Worm (Caenorhabditis elegans) whole organism, late embryonic: ENCODE results near the gene spds-1.

Experiments used
- ceh-30 ChIP-seq: fragments of 150-350 bp; optimal IDR thresholded peaks from 2 replicates; lab custom pipeline; 2014; ENCODE audit warnings: missing biosample characterization, missing genetic modification characterization
- lim-6 ChIP-seq: sonication (generic microtip); optimal IDR thresholded peaks from 2 replicates; lab custom pipeline; 2016; ENCODE audit warnings: missing genetic modification characterization, missing compliant biosample characterization
- madf-2 ChIP-seq: sonication (generic microtip); optimal IDR thresholded peaks from 2 replicates; lab custom pipeline; 2017; ENCODE audit warnings: missing genetic modification characterization, missing compliant biosample characterization
- nfya-1 ChIP-seq: sonication (generic microtip); optimal IDR thresholded peaks from 2 replicates; lab custom pipeline; 2017; ENCODE audit warnings: missing genetic modification characterization, mild to moderate bottlenecking, missing compliant biosample characterization, antibody characterized with exemption, moderate library complexity
- pqm-1 ChIP-seq: sonication (generic microtip); optimal IDR thresholded peaks from 2 replicates; lab custom pipeline; 2016; ENCODE audit warnings: missing genetic modification characterization, missing compliant biosample characterization
- rnt-1 ChIP-seq: sonication (generic microtip); optimal IDR thresholded peaks from 2 replicates; lab custom pipeline; 2016; ENCODE audit warnings: missing genetic modification characterization, missing compliant biosample characterization

ce11 chrII:12789497-12789896 is 17.2 kb upstream of the spds-1 start:
- TF ChIP-seq madf-2 (tag; lab: Kevin White, UChicago) (no peak), nfya-1 (tag; lab: Kevin White, UChicago) (no peak), pqm-1 (no peak), ceh-30 (no peak), rnt-1 (tag; lab: Kevin White, UChicago) (no peak), lim-6 (no peak)
